Fruit fly (Drosophila melanogaster): ENCODE data around the gene Sfp26Ad.

DNA sequence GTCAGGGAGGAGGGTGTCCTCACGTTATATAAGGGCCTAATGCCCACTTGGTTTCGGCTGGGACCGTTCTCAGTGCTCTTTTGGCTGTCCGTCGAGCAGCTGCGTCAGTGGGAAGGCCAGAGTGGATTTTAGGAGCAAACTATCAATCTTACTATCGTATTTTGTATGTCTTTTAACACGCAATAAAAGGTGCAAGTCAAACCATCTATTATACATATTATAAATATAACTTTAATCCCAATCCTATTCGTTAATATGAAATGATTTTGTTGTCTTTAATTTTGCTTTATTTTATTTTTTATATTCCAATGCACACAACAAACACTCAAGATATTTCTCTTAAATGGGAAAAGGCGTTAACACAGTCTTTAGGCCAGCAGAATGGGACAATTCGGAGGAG lies 26.5 kb upstream of the Sfp26Ad start, which contains the start of gene Ucp4B:
- no peak for TF ChIP-seq Gug (GFP tag; IDR thresholded peaks at IDR 0.05)
- no peak for TF ChIP-seq topi (GFP tag; optimal IDR thresholded peaks at IDR 0.05)

All from whole organism, prepupa.